Worm (Caenorhabditis elegans) whole organism, early embryonic: ENCODE results near the gene F09C8.1.

Source experiments
- aly-1 ChIP-seq: sonication (generic microtip); optimal IDR thresholded peaks from 2 replicates; lab custom pipeline; 2016; ENCODE audit warnings: missing genetic modification characterization, missing compliant biosample characterization
- ama-1 ChIP-seq: fragments of 150-350 bp; optimal IDR thresholded peaks from 2 replicates; lab custom pipeline; 2014
- ceh-13 ChIP-seq: fragments of 200-800 bp; sonication (Bioruptor generic); optimal IDR thresholded peaks from 2 replicates; lab custom pipeline; 2018; ENCODE audit warnings: mild to moderate bottlenecking, missing genetic modification characterization, missing compliant biosample characterization
- ceh-36 ChIP-seq: sonication (generic microtip); optimal IDR thresholded peaks from 2 replicates; lab custom pipeline; 2016; ENCODE audit warnings: missing genetic modification characterization, inconsistent platforms, missing compliant biosample characterization
- ets-7 ChIP-seq: sonication (generic microtip); optimal IDR thresholded peaks from 2 replicates; lab custom pipeline; 2016; ENCODE audit warnings: missing genotype, missing genetic modification characterization, missing compliant biosample characterization
- flt-1 ChIP-seq: fragments of 200-800 bp; sonication (Bioruptor generic); IDR thresholded peaks from 2 replicates; pipeline ENCODE4 v1.3.6; 2022; ENCODE audit warnings: missing genetic modification characterization, missing compliant biosample characterization
- hmbx-1 ChIP-seq: sonication (generic microtip); optimal IDR thresholded peaks from 2 replicates; lab custom pipeline; 2016; ENCODE audit warnings: mild to moderate bottlenecking, missing genetic modification characterization, missing compliant biosample characterization
- hmg-4 ChIP-seq: fragments of 200-800 bp; sonication (Bioruptor generic); optimal IDR thresholded peaks from 2 replicates; lab custom pipeline; 2018; ENCODE audit warnings: mild to moderate bottlenecking, missing genetic modification characterization, missing compliant biosample characterization
- tbx-11 ChIP-seq: fragments of 200-800 bp; sonication (Bioruptor generic); IDR thresholded peaks from 2 replicates; pipeline ENCODE4 v1.3.6; 2022; ENCODE audit warnings: missing genetic modification characterization, missing compliant biosample characterization
- tra-4 ChIP-seq: sonication (generic microtip); optimal IDR thresholded peaks from 2 replicates; lab custom pipeline; 2017; ENCODE audit warnings: missing genetic modification characterization, missing compliant biosample characterization

DNA sequence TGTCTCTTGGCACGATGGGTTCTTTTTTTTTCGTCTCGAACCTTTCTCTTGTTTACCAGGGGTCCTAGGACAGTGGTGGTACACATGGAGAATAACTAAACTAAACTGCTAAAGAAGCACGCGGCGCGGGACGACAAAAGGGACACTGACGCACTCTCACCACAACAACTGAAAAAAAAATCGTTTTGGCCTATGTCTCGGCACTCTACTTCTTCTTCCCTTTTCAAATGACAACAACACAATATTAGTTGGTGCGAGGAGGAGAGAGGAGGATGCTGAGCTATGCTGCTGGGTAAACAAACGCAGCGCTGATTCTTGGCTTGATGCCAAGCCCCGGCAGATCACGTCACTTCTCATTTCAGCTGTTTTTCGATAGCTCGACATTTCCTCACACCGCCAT is 18.1 kb downstream of the F09C8.1 start:
- TF ChIP-seq tbx-11 (GFP tag; lab: Robert Waterston, UW) (no peak), ama-1 (lab: Kevin White, UChicago) (no peak), aly-1 (no peak), ceh-36 (tag; lab: Kevin White, UChicago) (no peak), hmg-4 (GFP tag; lab: Kevin White, UChicago) (no peak), hmbx-1 (no peak), flt-1 (GFP tag; lab: Robert Waterston, UW) (no peak), ceh-13 (GFP tag; lab: Kevin White, UChicago) (no peak), tra-4 (tag; lab: Kevin White, UChicago) (no peak), ets-7 (tag; lab: Kevin White, UChicago) (no peak)
